Fruit fly (Drosophila melanogaster) whole organism: ENCODE results near the gene SREBP.

Experiments used
- CG8478 ChIP-seq: fragments of >200 bp; optimal IDR thresholded peaks from 2 replicates; lab custom pipeline; 2018; ENCODE audit warnings: inconsistent platforms
- EcR ChIP-seq, 2 experiments: fragments of >200 bp; optimal IDR thresholded peaks; 2 replicates each; lab custom pipeline; 2017; ENCODE audit warnings: missing biosample characterization in 2 of 2, missing genetic modification characterization in 2 of 2, missing genetic modification reagents in 2 of 2
- pan ChIP-seq: fragments of >200 bp; optimal IDR thresholded peaks from 2 replicates; lab custom pipeline; 2017
- psq ChIP-seq: fragments of >200 bp; optimal IDR thresholded peaks from 2 replicates; lab custom pipeline; 2017
- usp ChIP-seq: fragments of >200 bp; optimal IDR thresholded peaks from 2 replicates; lab custom pipeline; 2017; ENCODE audit warnings: missing biosample characterization, missing genetic modification characterization, mixed read lengths

DNA sequence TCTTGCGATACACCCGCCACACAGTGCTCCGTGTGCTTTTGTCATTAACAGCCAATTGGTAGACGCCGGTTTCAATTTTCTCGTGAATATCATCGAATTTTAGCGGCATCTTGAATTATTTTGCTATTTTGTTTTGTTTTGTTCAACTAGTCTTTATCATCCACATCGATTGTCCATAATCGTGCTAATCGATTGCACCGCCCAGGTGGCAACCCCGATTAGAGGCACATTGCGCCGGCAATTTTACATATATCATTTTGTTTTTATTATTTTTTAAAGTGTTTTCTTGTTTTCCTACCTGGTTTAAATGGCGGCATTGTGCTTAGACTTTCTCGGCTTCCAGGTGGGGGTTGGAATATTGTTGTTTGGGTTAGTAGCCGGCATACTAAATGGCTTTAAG is 12.2 kb downstream of the SREBP start, which contains the start of gene CG34116:
- TF ChIP-seq psq (no peak), usp (GFP tag; lab: Kevin White, UChicago) (no peak), CG8478 (lab: Kevin White, UChicago) (no peak), pan (no peak), EcR (GFP tag; optimal IDR thresholded peaks at IDR 0.05; lab: Kevin White, UChicago) (no peak)
